Worm (Caenorhabditis elegans) whole organism, L4 larva: ENCODE results near the gene ivph-3.

Source experiments
- D1046.2 ChIP-seq: fragments of 200-800 bp; sonication (Bioruptor generic); IDR thresholded peaks from 2 replicates; pipeline ENCODE4 v1.3.6; 2022; ENCODE audit warnings: missing genetic modification characterization, missing compliant biosample characterization
- F37D6.2 ChIP-seq: sonication (generic microtip); optimal IDR thresholded peaks from 2 replicates; lab custom pipeline; 2016; ENCODE audit warnings: mild to moderate bottlenecking, missing genetic modification characterization, missing compliant biosample characterization
- R02D3.7 ChIP-seq: fragments of 150-350 bp; sonication (generic microtip); optimal IDR thresholded peaks from 3 replicates; lab custom pipeline; 2014; ENCODE audit warnings: missing biosample characterization, missing genetic modification characterization
- Y105C5A.15 ChIP-seq: fragments of 200-800 bp; sonication (Bioruptor generic); IDR thresholded peaks from 2 replicates; pipeline ENCODE4 v1.3.6; 2022; ENCODE audit warnings: missing genetic modification characterization, missing compliant biosample characterization
- ZK337.2 ChIP-seq: fragments of 200-800 bp; sonication (Bioruptor generic); IDR thresholded peaks from 2 replicates; pipeline ENCODE4 v1.3.6; 2022; ENCODE audit warnings: missing genetic modification reagents, missing genetic modification characterization, missing compliant biosample characterization
- aha-1 ChIP-seq: fragments of 150-350 bp; peaks from one replicate; lab custom pipeline; 2014; ENCODE audit warnings: missing biosample characterization, missing genetic modification characterization
- ama-1 ChIP-seq: fragments of 150-350 bp; optimal IDR thresholded peaks from 2 replicates; lab custom pipeline; 2014; ENCODE audit warnings: inconsistent platforms, mixed read lengths
- ceh-20 ChIP-seq: fragments of 200-800 bp; sonication (Bioruptor generic); IDR thresholded peaks from 2 replicates; pipeline ENCODE4 v1.3.6; 2022; ENCODE audit warnings: missing genetic modification reagents, missing genetic modification characterization, missing compliant biosample characterization
- ceh-32 ChIP-seq: sonication (generic microtip); optimal IDR thresholded peaks from 2 replicates; lab custom pipeline; 2016; ENCODE audit warnings: mild to moderate bottlenecking, missing genetic modification characterization, missing compliant biosample characterization; ENCODE audit not compliant: poor library complexity
- ces-1 ChIP-seq: fragments of 150-350 bp; sonication (generic microtip); optimal IDR thresholded peaks from 4 replicates; lab custom pipeline; 2014; ENCODE audit warnings: missing biosample characterization, missing genetic modification reagents, missing genetic modification characterization
- daf-12 ChIP-seq: fragments of 150-350 bp; optimal IDR thresholded peaks from 2 replicates; lab custom pipeline; 2014; ENCODE audit warnings: missing biosample characterization, missing genetic modification reagents, missing genetic modification characterization
- daf-16 ChIP-seq, 3 experiments: sonication (generic microtip); optimal IDR thresholded peaks; 2 replicates each; lab custom pipeline; 2016 to 2017; ENCODE audit warnings: missing genetic modification characterization in 3 of 3, missing genetic modification reagents in 3 of 3, mild to moderate bottlenecking in 2 of 3, missing compliant biosample characterization in 2 of 3, missing biosample characterization in 1 of 3, moderate library complexity in 1 of 3
- dmd-6 ChIP-seq: fragments of 200-800 bp; sonication (Bioruptor generic); IDR thresholded peaks from 2 replicates; pipeline ENCODE4 v1.3.6; 2022; ENCODE audit warnings: missing genetic modification reagents, missing genetic modification characterization, missing compliant biosample characterization
- dmd-8 ChIP-seq: fragments of 200-800 bp; sonication (Bioruptor generic); IDR thresholded peaks from 2 replicates; pipeline ENCODE4 v1.3.6; 2022; ENCODE audit warnings: missing genetic modification characterization, missing compliant biosample characterization
- dmd-9 ChIP-seq: fragments of 200-800 bp; sonication (Bioruptor generic); IDR thresholded peaks from 2 replicates; pipeline ENCODE4 v1.3.6; 2022; ENCODE audit warnings: missing genetic modification reagents, missing genetic modification characterization, missing compliant biosample characterization
- dve-1 ChIP-seq: sonication (generic microtip); optimal IDR thresholded peaks from 2 replicates; lab custom pipeline; 2017; ENCODE audit warnings: antibody characterized with exemption, mild to moderate bottlenecking, missing genetic modification characterization, missing compliant biosample characterization; ENCODE audit not compliant: insufficient read depth
- fkh-10 ChIP-seq: fragments of 150-350 bp; optimal IDR thresholded peaks from 2 replicates; lab custom pipeline; 2014; ENCODE audit warnings: missing biosample characterization, missing genetic modification reagents, missing genetic modification characterization
- hif-1 ChIP-seq, 2 experiments: sonication (generic microtip); optimal IDR thresholded peaks; 2 replicates each; lab custom pipeline; 2016 to 2017; ENCODE audit warnings: missing compliant biosample characterization in 2 of 2, missing genetic modification characterization in 2 of 2, missing genetic modification reagents in 2 of 2, missing genotype in 2 of 2, mild to moderate bottlenecking in 1 of 2
- hlh-11 ChIP-seq: fragments of 200-800 bp; sonication (Bioruptor generic); optimal IDR thresholded peaks from 2 replicates; lab custom pipeline; 2018; ENCODE audit warnings: mild to moderate bottlenecking, missing genetic modification characterization, missing compliant biosample characterization
- hlh-30 ChIP-seq: sonication (generic microtip); optimal IDR thresholded peaks from 2 replicates; lab custom pipeline; 2017; ENCODE audit warnings: antibody characterized with exemption, mild to moderate bottlenecking, missing genetic modification characterization, missing compliant biosample characterization; ENCODE audit not compliant: insufficient read depth
- jun-1 ChIP-seq: fragments of 150-350 bp; optimal IDR thresholded peaks from 2 replicates; lab custom pipeline; 2014; ENCODE audit warnings: missing biosample characterization, missing genetic modification reagents, missing genetic modification characterization
- lin-1 ChIP-seq: fragments of 200-800 bp; sonication (Bioruptor generic); IDR thresholded peaks from 2 replicates; pipeline ENCODE4 v1.3.6; 2022; ENCODE audit warnings: missing genetic modification reagents, missing genetic modification characterization, missing compliant biosample characterization
- lin-13 ChIP-seq: fragments of 150-350 bp; optimal IDR thresholded peaks from 2 replicates; lab custom pipeline; 2014; ENCODE audit warnings: missing biosample characterization, missing genetic modification reagents, missing genetic modification characterization
- lin-15B ChIP-seq: fragments of 150-350 bp; sonication (generic microtip); optimal IDR thresholded peaks from 3 replicates; lab custom pipeline; 2014; ENCODE audit warnings: missing biosample characterization, missing genetic modification characterization
- lin-38 ChIP-seq: fragments of 200-800 bp; sonication (Bioruptor generic); IDR thresholded peaks from 2 replicates; pipeline ENCODE4 v1.3.6; 2022; ENCODE audit warnings: missing genetic modification reagents, missing genetic modification characterization, missing compliant biosample characterization
- lin-39 ChIP-seq: fragments of 150-350 bp; optimal IDR thresholded peaks from 2 replicates; lab custom pipeline; 2014; ENCODE audit warnings: missing biosample characterization, missing genetic modification reagents, missing genetic modification characterization
- lsy-2 ChIP-seq, 2 experiments: fragments of 150-350 bp in 1 of 2; sonication (generic microtip) in 1 of 2; optimal IDR thresholded peaks; 2 replicates each; lab custom pipeline; 2014 to 2017; ENCODE audit warnings: missing biosample characterization in 2 of 2, missing genetic modification characterization in 2 of 2
- mdl-1 ChIP-seq, 2 experiments: fragments of 150-350 bp in 1 of 2; sonication (generic microtip) in 1 of 2; optimal IDR thresholded peaks; 2 replicates each; lab custom pipeline; 2014 to 2017; ENCODE audit warnings: missing biosample characterization in 2 of 2, missing genetic modification characterization in 2 of 2
- mdt-29 ChIP-seq: fragments of 200-800 bp; sonication (Bioruptor generic); IDR thresholded peaks from 2 replicates; pipeline ENCODE4 v1.3.6; 2022; ENCODE audit warnings: missing genetic modification reagents, missing genetic modification characterization, missing compliant biosample characterization
- mep-1 ChIP-seq: fragments of 150-350 bp; sonication (generic microtip); optimal IDR thresholded peaks from 3 replicates; lab custom pipeline; 2014; ENCODE audit warnings: missing biosample characterization, missing genetic modification characterization
- nhr-11 ChIP-seq: fragments of 150-350 bp; optimal IDR thresholded peaks from 2 replicates; lab custom pipeline; 2014; ENCODE audit warnings: missing biosample characterization, missing genetic modification characterization
- nhr-25 ChIP-seq: sonication (generic microtip); optimal IDR thresholded peaks from 2 replicates; lab custom pipeline; 2017; ENCODE audit warnings: missing genetic modification characterization, mild to moderate bottlenecking, missing compliant biosample characterization, antibody characterized with exemption, moderate library complexity, borderline replicate concordance; ENCODE audit not compliant: insufficient read depth
- nhr-28 ChIP-seq: fragments of 150-350 bp; optimal IDR thresholded peaks from 2 replicates; lab custom pipeline; 2014; ENCODE audit warnings: missing biosample characterization, missing genetic modification characterization
- nhr-41 ChIP-seq: fragments of 200-800 bp; sonication (Bioruptor generic); IDR thresholded peaks from 2 replicates; pipeline ENCODE4 v1.3.6; 2022; ENCODE audit warnings: missing genetic modification reagents, missing genetic modification characterization, missing compliant biosample characterization
- nhr-42 ChIP-seq: fragments of 200-800 bp; sonication (Bioruptor generic); IDR thresholded peaks from 2 replicates; pipeline ENCODE4 v1.3.6; 2022; ENCODE audit warnings: missing genetic modification characterization, missing compliant biosample characterization
- nhr-6 ChIP-seq: fragments of 150-350 bp; optimal IDR thresholded peaks from 2 replicates; lab custom pipeline; 2014; ENCODE audit warnings: missing biosample characterization, missing genetic modification characterization
- nhr-77 ChIP-seq: fragments of 150-350 bp; optimal IDR thresholded peaks from 2 replicates; lab custom pipeline; 2014; ENCODE audit warnings: missing biosample characterization, missing genetic modification characterization
- pha-4 ChIP-seq, 2 experiments: fragments of 150-350 bp in 1 of 2; fragments of 200-800 bp in 1 of 2; sonication (Bioruptor generic) in 1 of 2; IDR thresholded peaks in 1 of 2; optimal IDR thresholded peaks in 1 of 2; 2 replicates each; pipeline versions ENCODE4 v1.3.6 to Lab custom; 2014 to 2022; ENCODE audit warnings: missing genetic modification characterization in 2 of 2, missing genetic modification reagents in 2 of 2, missing biosample characterization in 1 of 2, missing compliant biosample characterization in 1 of 2
- php-3 ChIP-seq: fragments of 200-800 bp; sonication (Bioruptor generic); IDR thresholded peaks from 2 replicates; pipeline ENCODE4 v1.3.6; 2022; ENCODE audit warnings: missing genetic modification reagents, missing genetic modification characterization, missing compliant biosample characterization
- pqm-1 ChIP-seq: sonication (generic microtip); optimal IDR thresholded peaks from 2 replicates; lab custom pipeline; 2017; ENCODE audit warnings: missing biosample characterization, missing genetic modification characterization
- saeg-2 ChIP-seq: fragments of 200-800 bp; sonication (Bioruptor generic); IDR thresholded peaks from 2 replicates; pipeline ENCODE4 v1.3.6; 2022; ENCODE audit warnings: missing genetic modification reagents, missing genetic modification characterization, missing compliant biosample characterization
- tra-1 ChIP-seq: fragments of 200-800 bp; sonication (Bioruptor generic); IDR thresholded peaks from 2 replicates; pipeline ENCODE4 v1.3.6; 2022; ENCODE audit warnings: missing genetic modification reagents, missing genetic modification characterization, missing compliant biosample characterization
- unc-62 ChIP-seq, 3 experiments: fragments of 150-350 bp in 1 of 3; sonication (generic microtip); optimal IDR thresholded peaks in 2 of 3; peaks in 1 of 3; 1 replicate in 1 of 3; 2 replicates in 2 of 3; lab custom pipeline; 2014 to 2017; ENCODE audit warnings: missing biosample characterization in 3 of 3, missing genetic modification characterization in 3 of 3, missing genetic modification reagents in 3 of 3, missing genotype in 1 of 3
- zfp-3 ChIP-seq: fragments of 200-800 bp; sonication (Bioruptor generic); conservative IDR thresholded peaks from 2 replicates; pipeline ENCODE4 v1.3.6; 2022; ENCODE audit warnings: missing genetic modification reagents, missing genetic modification characterization, missing compliant biosample characterization

Gene ivph-3

ce11 chrIV:3012374-3013142, 41.0 kb upstream of the ivph-3 start, which contains the start of the genes Y54G2A.28 and vrp-1 (continued):
- peak; percentile 68 for TF ChIP-seq lin-1 (GFP tag; lab: Robert Waterston, UW)
- peak; percentile 49 for TF ChIP-seq lin-13
- peak; percentile 86 for TF ChIP-seq dve-1 (tag; lab: Kevin White, UChicago)
- TF ChIP-seq pqm-1 (tag; lab: Kevin White, UChicago): peak; percentile 59
- TF ChIP-seq nhr-77 (tag; lab: Kevin White, UChicago): peak; percentile 53
- TF ChIP-seq ceh-20: no peak
- peak in 1 of 2 experiments; percentile 9 for TF ChIP-seq hif-1 (tag; optimal IDR thresholded peaks at IDR 0.05; lab: Kevin White, UChicago)
- no peak for TF ChIP-seq ceh-32
- TF ChIP-seq hlh-11: peak; percentile 92
- TF ChIP-seq mdt-29 (GFP tag; lab: Robert Waterston, UW): peak; percentile 42; the same call in 1 of the 2 replicates
- peak; percentile 97 for TF ChIP-seq dmd-6 (GFP tag; lab: Robert Waterston, UW)
- TF ChIP-seq mep-1: peak; percentile 15
- TF ChIP-seq nhr-42: 0 out of 2 replicates have a peak, but pooled peaks have one; percentile 23
- peak; percentile 73 for TF ChIP-seq nhr-28 (tag; lab: Kevin White, UChicago)
- no peak for TF ChIP-seq daf-16 (GFP tag; optimal IDR thresholded peaks at IDR 0.05; lab: Kevin White, UChicago)
- TF ChIP-seq daf-16 (tag; optimal IDR thresholded peaks at IDR 0.05; lab: Kevin White, UChicago): peak; percentile 64
- TF ChIP-seq nhr-41 (GFP tag; lab: Robert Waterston, UW): peak; percentile 88; the same call in 1 of the 2 replicates
- TF ChIP-seq php-3: peak; percentile 73
- TF ChIP-seq hlh-30 (tag; lab: Kevin White, UChicago): peak; percentile 45
- TF ChIP-seq tra-1 (GFP tag; lab: Robert Waterston, UW): peak; percentile 93
- peak; percentile 2 for TF ChIP-seq jun-1 (tag; lab: Kevin White, UChicago)

ce11 chrIV:3014610-3015009, 38.9 kb upstream of the ivph-3 start:
- TF ChIP-seq F37D6.2 (tag; lab: Kevin White, UChicago): no peak
- TF ChIP-seq zfp-3: no peak
- TF ChIP-seq nhr-25: no peak
- TF ChIP-seq lin-38 (GFP tag; lab: Robert Waterston, UW): no peak
- peak; percentile 26 for TF ChIP-seq nhr-28 (tag; lab: Kevin White, UChicago)
- TF ChIP-seq nhr-77 (tag; lab: Kevin White, UChicago): no peak
- TF ChIP-seq D1046.2 (GFP tag; lab: Robert Waterston, UW): no peak
- TF ChIP-seq fkh-10 (GFP tag; lab: Kevin White, UChicago): no peak
- TF ChIP-seq lsy-2 (tag; optimal IDR thresholded peaks at IDR 0.05; lab: Kevin White, UChicago): no peak
- no peak for TF ChIP-seq ZK337.2 (GFP tag; lab: Robert Waterston, UW)
- 0 out of 2 replicates have a peak, but pooled peaks have one; percentile 16 for TF ChIP-seq tra-1 (GFP tag; lab: Robert Waterston, UW)
- no peak for TF ChIP-seq mdl-1 (tag; optimal IDR thresholded peaks at IDR 0.05; lab: Kevin White, UChicago)
- no peak for TF ChIP-seq nhr-41 (GFP tag; lab: Robert Waterston, UW)
- no peak for TF ChIP-seq lin-1 (GFP tag; lab: Robert Waterston, UW)
- peak; percentile 81 for TF ChIP-seq aha-1 (tag; lab: Kevin White, UChicago)
- TF ChIP-seq lin-15B (tag; lab: Kevin White, UChicago): no peak
- 0 out of 2 replicates have a peak, but pooled peaks have one; percentile 29 for TF ChIP-seq dmd-9
- peak in 1 of 2 experiments; percentile 85 for TF ChIP-seq unc-62 (GFP tag; optimal IDR thresholded peaks at IDR 0.05 in 1 of 2; lab: Kevin White, UChicago)
- TF ChIP-seq unc-62 (tag; optimal IDR thresholded peaks at IDR 0.05; lab: Kevin White, UChicago): no peak
- no peak for TF ChIP-seq hif-1 (tag; optimal IDR thresholded peaks at IDR 0.05; lab: Kevin White, UChicago)
- TF ChIP-seq jun-1 (tag; lab: Kevin White, UChicago): no peak
- no peak for TF ChIP-seq R02D3.7
- no peak for TF ChIP-seq ces-1 (GFP tag; lab: Kevin White, UChicago)
- no peak for TF ChIP-seq ama-1
- TF ChIP-seq lin-13: no peak
- TF ChIP-seq hlh-30 (tag; lab: Kevin White, UChicago): peak; percentile 36
- TF ChIP-seq pqm-1 (tag; lab: Kevin White, UChicago): no peak
- no peak for TF ChIP-seq pha-4 (GFP tag; IDR thresholded peaks at IDR 0.05; lab: Robert Waterston, UW)
- no peak for TF ChIP-seq pha-4 (tag; optimal IDR thresholded peaks at IDR 0.05; lab: Kevin White, UChicago)
- TF ChIP-seq saeg-2: no peak
- no peak for TF ChIP-seq Y105C5A.15
- no peak for TF ChIP-seq nhr-11 (tag; lab: Kevin White, UChicago)
- TF ChIP-seq lin-39 (tag; lab: Kevin White, UChicago): no peak
- no peak for TF ChIP-seq nhr-6 (tag; lab: Kevin White, UChicago)
- TF ChIP-seq daf-12 (tag; lab: Kevin White, UChicago): no peak
- TF ChIP-seq dmd-8 (GFP tag; lab: Robert Waterston, UW): no peak
